Worm (Caenorhabditis elegans) whole organism, L4 larva: ENCODE measurements around the gene pals-20.
"Not testable (repeated sequence)": the region's sequence is repeated elsewhere in the genome, so short reads cannot be mapped to it uniquely, and the experiment has no call there.

Experiments
- F10B5.3 ChIP-seq: sonication (generic microtip); optimal IDR thresholded peaks from 2 replicates; lab custom pipeline; 2016; ENCODE audit warnings: mild to moderate bottlenecking, missing genetic modification characterization, missing compliant biosample characterization
- F26F4.8 ChIP-seq: fragments of 200-800 bp; sonication (Bioruptor generic); conservative IDR thresholded peaks from 2 replicates; pipeline ENCODE4 v1.3.6; 2022; ENCODE audit warnings: missing genetic modification characterization, missing compliant biosample characterization
- F37D6.2 ChIP-seq: sonication (generic microtip); optimal IDR thresholded peaks from 2 replicates; lab custom pipeline; 2016; ENCODE audit warnings: mild to moderate bottlenecking, missing genetic modification characterization, missing compliant biosample characterization
- F44E2.7 ChIP-seq: fragments of 200-800 bp; sonication (Bioruptor generic); IDR thresholded peaks from 2 replicates; pipeline ENCODE4 v2.1.2; 2022; ENCODE audit warnings: missing genetic modification characterization, missing compliant biosample characterization
- T20F7.1 ChIP-seq: fragments of 200-800 bp; sonication (Bioruptor generic); optimal IDR thresholded peaks from 2 replicates; lab custom pipeline; 2018; ENCODE audit warnings: mild to moderate bottlenecking, missing genetic modification characterization, missing compliant biosample characterization
- Y105C5A.15 ChIP-seq: fragments of 200-800 bp; sonication (Bioruptor generic); IDR thresholded peaks from 2 replicates; pipeline ENCODE4 v1.3.6; 2022; ENCODE audit warnings: missing genetic modification characterization, missing compliant biosample characterization
- Y5F2A.4 ChIP-seq: fragments of 200-800 bp; sonication (Bioruptor generic); optimal IDR thresholded peaks from 2 replicates; lab custom pipeline; 2018; ENCODE audit warnings: mild to moderate bottlenecking, missing genetic modification characterization, missing compliant biosample characterization
- ZK546.5 ChIP-seq, 2 experiments: sonication (generic microtip); optimal IDR thresholded peaks; 2 replicates each; lab custom pipeline; 2017; ENCODE audit warnings: missing biosample characterization in 2 of 2, missing genetic modification characterization in 2 of 2
- arid-1 ChIP-seq: fragments of 200-800 bp; sonication (Bioruptor generic); conservative IDR thresholded peaks from 2 replicates; pipeline ENCODE4 v1.3.6; 2022; ENCODE audit warnings: missing genetic modification reagents, missing genetic modification characterization, missing compliant biosample characterization
- ceh-28 ChIP-seq: fragments of 150-350 bp; optimal IDR thresholded peaks from 2 replicates; lab custom pipeline; 2014; ENCODE audit warnings: missing biosample characterization, missing genetic modification reagents, missing genetic modification characterization
- ceh-32 ChIP-seq: sonication (generic microtip); optimal IDR thresholded peaks from 2 replicates; lab custom pipeline; 2016; ENCODE audit warnings: mild to moderate bottlenecking, missing genetic modification characterization, missing compliant biosample characterization; ENCODE audit not compliant: poor library complexity
- ceh-62 ChIP-seq: sonication (generic microtip); optimal IDR thresholded peaks from 2 replicates; lab custom pipeline; 2017; ENCODE audit warnings: missing biosample characterization, missing genetic modification characterization
- daf-12 ChIP-seq: fragments of 150-350 bp; optimal IDR thresholded peaks from 2 replicates; lab custom pipeline; 2014; ENCODE audit warnings: missing biosample characterization, missing genetic modification reagents, missing genetic modification characterization
- daf-8 ChIP-seq: fragments of 200-800 bp; sonication (Bioruptor generic); IDR thresholded peaks from 2 replicates; pipeline ENCODE4 v1.3.6; 2022; ENCODE audit warnings: missing genetic modification characterization, missing compliant biosample characterization
- dmd-8 ChIP-seq: fragments of 200-800 bp; sonication (Bioruptor generic); IDR thresholded peaks from 2 replicates; pipeline ENCODE4 v1.3.6; 2022; ENCODE audit warnings: missing genetic modification characterization, missing compliant biosample characterization
- egl-43 ChIP-seq: fragments of 200-800 bp; sonication (Bioruptor generic); IDR thresholded peaks from 2 replicates; pipeline ENCODE4 v1.3.6; 2022; ENCODE audit warnings: missing genetic modification reagents, missing genetic modification characterization, missing compliant biosample characterization
- fkh-10 ChIP-seq: fragments of 150-350 bp; optimal IDR thresholded peaks from 2 replicates; lab custom pipeline; 2014; ENCODE audit warnings: missing biosample characterization, missing genetic modification reagents, missing genetic modification characterization
- gei-8 ChIP-seq: fragments of 200-800 bp; sonication (Bioruptor generic); optimal IDR thresholded peaks from 2 replicates; lab custom pipeline; 2018; ENCODE audit warnings: mild to moderate bottlenecking, missing genetic modification characterization, missing compliant biosample characterization
- jun-1 ChIP-seq: fragments of 150-350 bp; optimal IDR thresholded peaks from 2 replicates; lab custom pipeline; 2014; ENCODE audit warnings: missing biosample characterization, missing genetic modification reagents, missing genetic modification characterization
- lim-7 ChIP-seq: fragments of 200-800 bp; sonication (Bioruptor generic); IDR thresholded peaks from 2 replicates; pipeline ENCODE4 v1.3.6; 2022; ENCODE audit warnings: missing genetic modification characterization, missing compliant biosample characterization
- lin-29 ChIP-seq: fragments of 200-800 bp; sonication (Bioruptor generic); IDR thresholded peaks from 2 replicates; pipeline ENCODE4 v1.3.6; 2022; ENCODE audit warnings: missing genetic modification reagents, missing genetic modification characterization, missing compliant biosample characterization
- lin-38 ChIP-seq: fragments of 200-800 bp; sonication (Bioruptor generic); IDR thresholded peaks from 2 replicates; pipeline ENCODE4 v1.3.6; 2022; ENCODE audit warnings: missing genetic modification reagents, missing genetic modification characterization, missing compliant biosample characterization
- mdl-1 ChIP-seq, 2 experiments: fragments of 150-350 bp in 1 of 2; sonication (generic microtip) in 1 of 2; optimal IDR thresholded peaks; 2 replicates each; lab custom pipeline; 2014 to 2017; ENCODE audit warnings: missing biosample characterization in 2 of 2, missing genetic modification characterization in 2 of 2
- mep-1 ChIP-seq: fragments of 150-350 bp; sonication (generic microtip); optimal IDR thresholded peaks from 3 replicates; lab custom pipeline; 2014; ENCODE audit warnings: missing biosample characterization, missing genetic modification characterization
- mxl-3 ChIP-seq: fragments of 200-800 bp; sonication (Bioruptor generic); optimal IDR thresholded peaks from 2 replicates; lab custom pipeline; 2018; ENCODE audit warnings: mild to moderate bottlenecking, missing genetic modification characterization, missing compliant biosample characterization
- nhr-102 ChIP-seq: sonication (generic microtip); optimal IDR thresholded peaks from 2 replicates; lab custom pipeline; 2016; ENCODE audit warnings: mild to moderate bottlenecking, missing genetic modification characterization, moderate library complexity, missing compliant biosample characterization
- nhr-237 ChIP-seq: sonication (generic microtip); optimal IDR thresholded peaks from 2 replicates; lab custom pipeline; 2017; ENCODE audit warnings: missing biosample characterization, missing genetic modification characterization
- nhr-25 ChIP-seq: sonication (generic microtip); optimal IDR thresholded peaks from 2 replicates; lab custom pipeline; 2017; ENCODE audit warnings: missing genetic modification characterization, mild to moderate bottlenecking, missing compliant biosample characterization, antibody characterized with exemption, moderate library complexity, borderline replicate concordance; ENCODE audit not compliant: insufficient read depth
- nhr-42 ChIP-seq: fragments of 200-800 bp; sonication (Bioruptor generic); IDR thresholded peaks from 2 replicates; pipeline ENCODE4 v1.3.6; 2022; ENCODE audit warnings: missing genetic modification characterization, missing compliant biosample characterization
- nhr-77 ChIP-seq: fragments of 150-350 bp; optimal IDR thresholded peaks from 2 replicates; lab custom pipeline; 2014; ENCODE audit warnings: missing biosample characterization, missing genetic modification characterization
- pha-4 ChIP-seq, 2 experiments: fragments of 150-350 bp in 1 of 2; fragments of 200-800 bp in 1 of 2; sonication (Bioruptor generic) in 1 of 2; IDR thresholded peaks in 1 of 2; optimal IDR thresholded peaks in 1 of 2; 2 replicates each; pipeline versions ENCODE4 v1.3.6 to Lab custom; 2014 to 2022; ENCODE audit warnings: missing genetic modification characterization in 2 of 2, missing genetic modification reagents in 2 of 2, missing biosample characterization in 1 of 2, missing compliant biosample characterization in 1 of 2
- php-3 ChIP-seq: fragments of 200-800 bp; sonication (Bioruptor generic); IDR thresholded peaks from 2 replicates; pipeline ENCODE4 v1.3.6; 2022; ENCODE audit warnings: missing genetic modification reagents, missing genetic modification characterization, missing compliant biosample characterization
- pqm-1 ChIP-seq: sonication (generic microtip); optimal IDR thresholded peaks from 2 replicates; lab custom pipeline; 2017; ENCODE audit warnings: missing biosample characterization, missing genetic modification characterization
- rbr-2 ChIP-seq: sonication (generic microtip); optimal IDR thresholded peaks from 2 replicates; lab custom pipeline; 2016; ENCODE audit warnings: missing genotype, missing genetic modification characterization, missing compliant biosample characterization
- saeg-2 ChIP-seq: fragments of 200-800 bp; sonication (Bioruptor generic); IDR thresholded peaks from 2 replicates; pipeline ENCODE4 v1.3.6; 2022; ENCODE audit warnings: missing genetic modification reagents, missing genetic modification characterization, missing compliant biosample characterization
- snpc-1.2 ChIP-seq: fragments of 200-800 bp; sonication (Bioruptor generic); IDR thresholded peaks from 2 replicates; pipeline ENCODE4 v1.3.6; 2022; ENCODE audit warnings: missing genetic modification reagents, missing genetic modification characterization, missing compliant biosample characterization
- spr-3 ChIP-seq: fragments of 200-800 bp; sonication (Bioruptor generic); optimal IDR thresholded peaks from 2 replicates; lab custom pipeline; 2018; ENCODE audit warnings: mild to moderate bottlenecking, missing genetic modification characterization, missing compliant biosample characterization
- unc-130 ChIP-seq: sonication (generic microtip); optimal IDR thresholded peaks from 2 replicates; lab custom pipeline; 2016; ENCODE audit warnings: missing genetic modification reagents, missing genetic modification characterization, missing compliant biosample characterization
- zag-1 ChIP-seq: fragments of 150-350 bp; optimal IDR thresholded peaks from 2 replicates; lab custom pipeline; 2014; ENCODE audit warnings: missing biosample characterization, missing genetic modification characterization
- zip-11 ChIP-seq: fragments of 200-800 bp; sonication (Bioruptor generic); IDR thresholded peaks from 2 replicates; pipeline ENCODE4 v1.3.6; 2022; ENCODE audit warnings: missing genetic modification characterization, missing compliant biosample characterization
- ztf-11 ChIP-seq: fragments of 150-350 bp; optimal IDR thresholded peaks from 2 replicates; lab custom pipeline; 2014; ENCODE audit warnings: missing biosample characterization, missing genetic modification characterization
- ztf-7 ChIP-seq: fragments of 150-350 bp; optimal IDR thresholded peaks from 2 replicates; lab custom pipeline; 2014; ENCODE audit warnings: missing biosample characterization, missing genetic modification characterization

Gene pals-20

ce11 chrIII:1359669-1360068 is 28.5 kb downstream of the pals-20 start, which contains the start of gene Y82E9BR.9:
Gene Y82E9BR.9, minus strand, starts transcription at chrIII:1359769.
- TF ChIP-seq mdl-1 (tag; optimal IDR thresholded peaks at IDR 0.05; lab: Kevin White, UChicago): no peak
- no peak for TF ChIP-seq F44E2.7 (GFP tag; lab: Robert Waterston, UW)
- no peak for TF ChIP-seq egl-43 (GFP tag; lab: Robert Waterston, UW)

- TF ChIP-seq daf-12 (tag; lab: Kevin White, UChicago); snpc-1.2; daf-8 (GFP tag; lab: Robert Waterston, UW): not testable (repeated sequence)
Observed at ce11 chrIII:1357973-1358372, 30.2 kb downstream of the pals-20 start, which contains the start of gene Y82E9BR.8. Gene Y82E9BR.8, minus strand, starts transcription at chrIII:1358073.

ce11 chrIII:1355320-1355719 is 32.8 kb downstream of the pals-20 start, which contains the start of gene Y82E9BL.1:
Gene Y82E9BL.1, minus strand, starts transcription at chrIII:1355420.
- TF ChIP-seq nhr-25 (tag; lab: Kevin White, UChicago) (no peak), ceh-62 (tag; lab: Kevin White, UChicago) (no peak), pqm-1 (tag; lab: Kevin White, UChicago) (no peak), nhr-237 (tag; lab: Kevin White, UChicago) (no peak), spr-3 (no peak), ztf-11 (tag; lab: Kevin White, UChicago) (no peak), gei-8 (no peak), nhr-102 (no peak), zag-1 (tag; lab: Kevin White, UChicago) (no peak), F10B5.3 (tag; lab: Kevin White, UChicago) (no peak), unc-130 (GFP tag; lab: Kevin White, UChicago) (no peak), arid-1 (no peak), egl-43 (GFP tag; lab: Robert Waterston, UW) (no peak), saeg-2 (GFP tag; lab: Robert Waterston, UW) (no peak), ztf-7 (tag; lab: Kevin White, UChicago) (no peak), F26F4.8 (GFP tag; lab: Robert Waterston, UW) (no peak), lin-29 (GFP tag; lab: Robert Waterston, UW) (no peak), dmd-8 (no peak), rbr-2 (tag; lab: Kevin White, UChicago) (no peak), Y105C5A.15 (GFP tag; lab: Robert Waterston, UW) (no peak)
- TF ChIP-seq, all 104 proteins: peak for 0

- 0 out of 2 replicates have a peak, but pooled peaks have one; percentile 59 for TF ChIP-seq lim-7 (GFP tag; lab: Robert Waterston, UW)
- no peak for TF ChIP-seq ZK546.5 (tag; optimal IDR thresholded peaks at IDR 0.05; lab: Kevin White, UChicago)
Observed at ce11 chrIII:1354523-1354922, 33.6 kb downstream of the pals-20 start.

DNA sequence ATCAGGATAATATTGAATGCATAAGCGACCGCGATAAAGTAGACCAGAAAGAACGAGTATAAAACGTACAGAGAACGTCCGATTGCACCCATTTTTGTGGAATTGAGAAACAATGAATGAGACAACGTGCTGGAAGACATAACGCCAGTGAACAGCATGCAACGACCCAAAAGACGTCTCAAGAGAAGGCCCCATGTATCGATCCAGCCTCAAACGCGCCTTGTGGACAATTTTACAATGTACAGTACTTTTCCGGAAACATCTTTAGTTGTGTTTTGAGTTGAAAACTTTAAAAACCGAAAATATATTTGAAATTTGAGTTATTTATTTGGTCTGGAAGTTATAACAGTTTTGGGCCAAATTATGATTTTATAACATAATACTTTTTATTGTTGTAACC is 37.4 kb downstream of the pals-20 start, which contains the start of gene Y82E9BL.3:
TSS of gene Y82E9BL.3 (minus strand) at position 101 of the 400 bp plus-strand sequence.
- no peak for TF ChIP-seq Y5F2A.4 (GFP tag; lab: Kevin White, UChicago)
- TF ChIP-seq F37D6.2 (tag; lab: Kevin White, UChicago): no peak
- no peak for TF ChIP-seq Y105C5A.15 (GFP tag; lab: Robert Waterston, UW)
- TF ChIP-seq ztf-11 (tag; lab: Kevin White, UChicago): no peak

- TF ChIP-seq mxl-3: peak; percentile 30
- TF ChIP-seq Y5F2A.4 (GFP tag; lab: Kevin White, UChicago): no peak
- no peak for TF ChIP-seq ceh-28 (tag; lab: Kevin White, UChicago)
- no peak for TF ChIP-seq pha-4 (GFP tag; IDR thresholded peaks at IDR 0.05; lab: Robert Waterston, UW)
- no peak for TF ChIP-seq pha-4 (tag; optimal IDR thresholded peaks at IDR 0.05; lab: Kevin White, UChicago)
- TF ChIP-seq nhr-42 (GFP tag; lab: Robert Waterston, UW): no peak
- no peak for TF ChIP-seq nhr-77 (tag; lab: Kevin White, UChicago)
- no peak for TF ChIP-seq fkh-10 (GFP tag; lab: Kevin White, UChicago)
- TF ChIP-seq jun-1 (tag; lab: Kevin White, UChicago): no peak
- TF ChIP-seq ceh-32: no peak
- TF ChIP-seq zip-11 (GFP tag; lab: Robert Waterston, UW): no peak
- 0 out of 2 replicates have a peak, but pooled peaks have one; percentile 48 for TF ChIP-seq php-3 (GFP tag; lab: Robert Waterston, UW)
- no peak for TF ChIP-seq T20F7.1 (GFP tag; lab: Kevin White, UChicago)
- no peak for TF ChIP-seq lin-38
- no peak for TF ChIP-seq mep-1 (tag; lab: Kevin White, UChicago)
Observed at ce11 chrIII:1349313-1349712, 38.8 kb downstream of the pals-20 start, which contains the start of gene fbxa-25. Gene fbxa-25, minus strand, starts transcription at chrIII:1349450.
